Fruit fly (Drosophila melanogaster) S2 (cell line): ENCODE data around the gene Ctl1.

Experiments
- CG8478 ChIP-seq: fragments of >200 bp; optimal IDR thresholded peaks from 2 replicates; lab custom pipeline; 2018
- CTCF ChIP-seq, 2 experiments: fragments of >200 bp; optimal IDR thresholded peaks; 2 replicates each; lab custom pipeline; 2018

- TF ChIP-seq CG8478 (lab: Kevin White, UChicago) (no peak), CTCF (optimal IDR thresholded peaks at IDR 0.05; lab: Kevin White, UChicago) (no peak)
These were observed 9.0 kb downstream of the Ctl1 start, which contains the start of gene TfIIEbeta for dm6 chr3L:4286784-4287183.
